Fruit fly (Drosophila melanogaster): ENCODE measurements around the gene CG11498.

dm6 chr3R:30191047-30191446 lies 30.8 kb upstream of the CG11498 start, which contains the start of gene CG9747:
- TF ChIP-seq Hr96 (GFP tag; optimal IDR thresholded peaks at IDR 0.05) (no peak), ovo (GFP tag; optimal IDR thresholded peaks at IDR 0.05) (no peak), CG14711 (tag; optimal IDR thresholded peaks at IDR 0.05) (no peak), toe (GFP tag; optimal IDR thresholded peaks at IDR 0.05) (no peak), CG1620 (GFP tag; optimal IDR thresholded peaks at IDR 0.05) (no peak), pad (GFP tag; optimal IDR thresholded peaks at IDR 0.05) (no peak), CG11617 (GFP tag; optimal IDR thresholded peaks at IDR 0.05) (no peak), cnc (optimal IDR thresholded peaks at IDR 0.05) (no peak), kay (GFP tag; ENCODE audit: borderline replicate concordance) (no peak), CG5204 (GFP tag; optimal IDR thresholded peaks at IDR 0.05) (no peak)

Data from whole organism, adult.